Worm (Caenorhabditis elegans) whole organism, L3 larva: ENCODE results near the gene T23B7.3.
A peak's percentile ranks its signal among the peaks of the same experiment; 100 is the strongest.

ENCODE experiments used
- ceh-82 ChIP-seq: fragments of 150-350 bp; optimal IDR thresholded peaks from 2 replicates; lab custom pipeline; 2014; ENCODE audit warnings: missing biosample characterization, missing genetic modification characterization
- ceh-9 ChIP-seq: sonication (generic microtip); optimal IDR thresholded peaks from 2 replicates; lab custom pipeline; 2018; ENCODE audit warnings: missing biosample characterization, missing genetic modification characterization
- elt-1 ChIP-seq: fragments of 150-350 bp; optimal IDR thresholded peaks from 2 replicates; lab custom pipeline; 2014; ENCODE audit warnings: missing biosample characterization, missing genetic modification characterization
- elt-3 ChIP-seq, 3 experiments: fragments of 150-350 bp in 1 of 3; sonication (generic microtip) in 2 of 3; optimal IDR thresholded peaks; 2 replicates in 2 of 3; 4 replicates in 1 of 3; lab custom pipeline; 2014 to 2017; ENCODE audit warnings: missing biosample characterization in 3 of 3, missing genetic modification characterization in 3 of 3
- jun-1 ChIP-seq: fragments of 150-350 bp; optimal IDR thresholded peaks from 2 replicates; lab custom pipeline; 2014; ENCODE audit warnings: missing biosample characterization, missing genetic modification reagents, missing genetic modification characterization
- lin-15B ChIP-seq: fragments of 150-350 bp; optimal IDR thresholded peaks from 2 replicates; lab custom pipeline; 2014; ENCODE audit warnings: missing biosample characterization, missing genetic modification characterization
- nhr-12 ChIP-seq: fragments of 150-350 bp; optimal IDR thresholded peaks from 2 replicates; lab custom pipeline; 2014; ENCODE audit warnings: missing biosample characterization, missing genetic modification characterization
- nhr-25 ChIP-seq: sonication (generic microtip); optimal IDR thresholded peaks from 2 replicates; lab custom pipeline; 2017; ENCODE audit warnings: missing biosample characterization, missing genetic modification characterization
- nhr-77 ChIP-seq: fragments of 150-350 bp; optimal IDR thresholded peaks from 2 replicates; lab custom pipeline; 2014; ENCODE audit warnings: missing biosample characterization, missing genetic modification characterization
- pha-4 ChIP-seq: fragments of 150-350 bp; optimal IDR thresholded peaks from 2 replicates; lab custom pipeline; 2014; ENCODE audit warnings: missing biosample characterization, missing genetic modification reagents, missing genetic modification characterization
- skn-1 ChIP-seq: fragments of 150-350 bp; optimal IDR thresholded peaks from 2 replicates; lab custom pipeline; 2014; ENCODE audit warnings: missing biosample characterization, missing genetic modification characterization
- tbx-2 ChIP-seq: sonication (generic microtip); optimal IDR thresholded peaks from 2 replicates; lab custom pipeline; 2016; ENCODE audit warnings: mild to moderate bottlenecking, missing genetic modification characterization, missing compliant biosample characterization
- unc-62 ChIP-seq: fragments of 150-350 bp; sonication (generic microtip); optimal IDR thresholded peaks from 4 replicates; lab custom pipeline; 2014; ENCODE audit warnings: missing biosample characterization, missing genetic modification reagents, missing genetic modification characterization
- ztf-4 ChIP-seq: fragments of 150-350 bp; optimal IDR thresholded peaks from 2 replicates; lab custom pipeline; 2014; ENCODE audit warnings: missing biosample characterization, missing genetic modification characterization

DNA sequence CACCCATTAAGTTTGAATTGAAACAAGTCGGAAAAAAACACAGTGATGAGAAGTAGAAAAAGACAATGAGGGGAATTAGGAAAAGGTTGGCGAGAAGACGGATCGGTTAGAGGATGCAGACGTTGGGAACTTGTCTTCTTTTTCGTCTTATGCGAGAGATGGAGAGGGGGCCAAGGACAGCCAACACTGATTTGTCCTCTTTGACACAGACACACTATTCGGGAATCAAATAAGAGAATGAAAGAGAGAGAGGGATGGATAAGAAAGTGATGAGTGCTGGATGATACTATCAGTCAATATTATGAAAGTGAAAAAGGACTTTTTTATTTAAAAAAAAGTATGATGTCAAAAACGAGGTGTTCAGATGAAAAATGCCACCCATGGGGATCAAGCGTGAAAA lies 28.2 kb upstream of the T23B7.3 start, which contains the start of gene lact-5:
- TF ChIP-seq tbx-2 (no peak), nhr-12 (tag; lab: Kevin White, UChicago) (no peak), ceh-82 (tag; lab: Kevin White, UChicago) (no peak), pha-4 (no peak), ztf-4 (no peak), unc-62 (no peak), skn-1 (tag; lab: Kevin White, UChicago) (no peak), nhr-77 (tag; lab: Kevin White, UChicago) (no peak), jun-1 (tag; lab: Kevin White, UChicago) (no peak), elt-1 (no peak), elt-3 (tag; optimal IDR thresholded peaks at IDR 0.05; lab: Kevin White, UChicago) (peak in 1 of 3 experiments; percentile 10), lin-15B (tag; lab: Kevin White, UChicago) (no peak), nhr-25 (peak; percentile 43), ceh-9 (tag; lab: Kevin White, UChicago) (no peak)
